Fruit fly (Drosophila melanogaster) S2 (cell line): ENCODE data around the gene TP53INP.

Source experiments
- CG8478 ChIP-seq: fragments of >200 bp; optimal IDR thresholded peaks from 2 replicates; lab custom pipeline; 2018
- CTCF ChIP-seq, 2 experiments: fragments of >200 bp; optimal IDR thresholded peaks; 2 replicates each; lab custom pipeline; 2018

DNA sequence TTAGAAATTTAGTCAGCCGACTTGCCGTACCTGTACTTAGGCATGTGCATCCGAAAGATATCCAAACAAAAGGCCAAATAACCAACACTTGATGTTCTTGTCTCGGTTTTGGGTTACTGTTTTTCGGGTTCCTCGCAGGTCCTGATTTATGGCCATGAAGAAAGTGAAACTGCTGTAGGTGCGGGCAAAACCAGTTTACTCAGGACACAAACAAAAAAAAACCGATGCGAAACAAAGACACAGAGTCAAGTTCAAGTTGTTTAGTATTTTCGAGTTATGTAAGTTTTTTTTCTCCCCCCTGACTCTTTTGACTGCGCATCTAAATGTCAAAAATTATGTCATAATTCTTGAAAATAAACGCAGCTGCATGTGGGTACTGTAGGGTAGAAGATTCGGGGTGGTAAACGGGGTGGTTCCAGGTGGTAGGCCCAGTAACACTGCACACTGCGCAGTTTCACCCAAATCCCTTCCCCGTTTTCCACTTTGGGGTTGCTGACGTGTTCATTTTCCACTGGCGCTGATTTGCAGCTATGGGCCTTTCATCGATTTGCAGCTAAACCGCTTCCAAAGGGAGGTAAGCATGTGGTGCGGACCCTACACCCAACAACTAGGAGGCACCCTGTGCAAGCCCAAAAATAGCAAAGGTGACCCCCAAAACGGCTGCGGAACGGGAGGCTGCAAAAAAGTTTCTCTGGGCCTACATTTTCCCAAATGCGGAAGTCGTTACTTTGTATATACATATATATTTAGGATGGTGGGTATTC is 2.6 kb downstream of the TP53INP start:
- TF ChIP-seq CG8478 (lab: Kevin White, UChicago), result no peak
- no peak for TF ChIP-seq CTCF (optimal IDR thresholded peaks at IDR 0.05; lab: Kevin White, UChicago)
